Worm (Caenorhabditis elegans) whole organism, L2 larva: ENCODE results near the gene wdr-5.2.

Experiments
- lin-13 ChIP-seq: fragments of 150-350 bp; optimal IDR thresholded peaks from 2 replicates; lab custom pipeline; 2014; ENCODE audit warnings: missing biosample characterization, missing genetic modification reagents, missing genetic modification characterization
- lin-39 ChIP-seq: fragments of 150-350 bp; optimal IDR thresholded peaks from 2 replicates; lab custom pipeline; 2014; ENCODE audit warnings: missing biosample characterization, missing genetic modification reagents, missing genetic modification characterization
- lsy-2 ChIP-seq, 2 experiments: fragments of 150-350 bp in 1 of 2; sonication (generic microtip) in 1 of 2; optimal IDR thresholded peaks; 2 replicates each; lab custom pipeline; 2014 to 2017; ENCODE audit warnings: missing biosample characterization in 2 of 2, missing genetic modification characterization in 2 of 2
- unc-62 ChIP-seq: fragments of 150-350 bp; optimal IDR thresholded peaks from 2 replicates; lab custom pipeline; 2014; ENCODE audit warnings: missing biosample characterization, missing genetic modification reagents, missing genetic modification characterization

ce11 chrX:14399035-14399434 lies 49.1 kb downstream of the wdr-5.2 start:
- TF ChIP-seq lsy-2 (tag; optimal IDR thresholded peaks at IDR 0.05; lab: Kevin White, UChicago) (no peak), lin-13 (GFP tag; lab: Kevin White, UChicago) (no peak), unc-62 (no peak), lin-39 (tag; lab: Kevin White, UChicago) (no peak)
